Worm (Caenorhabditis elegans): Measurements from ENCODE around the gene F59B10.5.

Gene F59B10.5

DNA sequence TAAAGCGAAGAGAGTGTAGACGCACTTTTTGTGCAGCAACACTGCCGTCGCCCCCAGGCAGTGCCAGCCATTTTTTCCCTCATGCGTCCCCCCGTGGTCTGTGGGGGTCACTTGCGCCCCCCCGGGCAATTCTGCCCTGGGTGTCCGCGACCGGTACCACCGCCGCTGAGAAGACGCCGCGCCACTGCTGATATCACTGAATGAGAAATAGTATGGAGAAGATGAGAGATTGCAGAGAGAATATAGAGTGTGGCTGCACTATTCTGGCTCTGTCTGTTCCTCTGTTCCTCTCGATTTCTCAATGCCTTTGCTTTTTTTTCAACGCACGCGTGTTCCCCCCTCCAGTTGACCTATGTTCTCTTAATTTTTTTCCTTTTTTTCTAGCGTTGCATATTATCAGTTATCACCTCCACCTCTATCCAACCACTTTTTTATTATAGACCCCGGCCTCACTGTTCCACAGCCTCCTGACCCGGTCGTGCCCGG, 4.2 kb upstream of the F59B10.5 start, which contains the start of gene mab-10 (continued):
- no peak for TF ChIP-seq nhr-11 (tag; optimal IDR thresholded peaks at IDR 0.05)
- no peak for TF ChIP-seq ceh-82 (tag; optimal IDR thresholded peaks at IDR 0.05)
- TF ChIP-seq nhr-43 (tag; optimal IDR thresholded peaks at IDR 0.05; ENCODE audit: poor library complexity, severe bottlenecking), result no peak
- TF ChIP-seq lin-15B (tag; optimal IDR thresholded peaks at IDR 0.05), result no peak
- no peak for TF ChIP-seq nhr-76 (tag; optimal IDR thresholded peaks at IDR 0.05)
- no peak for TF ChIP-seq unc-62 (GFP tag; optimal IDR thresholded peaks at IDR 0.05)
- no peak for TF ChIP-seq fos-1 (tag; optimal IDR thresholded peaks at IDR 0.05)
- TF ChIP-seq pqm-1 (tag; optimal IDR thresholded peaks at IDR 0.05), result no peak
- peak; percentile 6 for TF ChIP-seq nhr-25 (tag; optimal IDR thresholded peaks at IDR 0.05)
- no peak for TF ChIP-seq ztf-11 (tag; optimal IDR thresholded peaks at IDR 0.05)
- no peak for TF ChIP-seq nhr-12 (tag; optimal IDR thresholded peaks at IDR 0.05)
- no peak for TF ChIP-seq jun-1 (tag; optimal IDR thresholded peaks at IDR 0.05)
- TF ChIP-seq snpc-4 (tag; optimal IDR thresholded peaks at IDR 0.05), result no peak
- TF ChIP-seq nhr-28 (tag; optimal IDR thresholded peaks at IDR 0.05), result no peak
- no peak for TF ChIP-seq elt-1 (tag; optimal IDR thresholded peaks at IDR 0.05)
- no peak for TF ChIP-seq daf-12 (tag; optimal IDR thresholded peaks at IDR 0.05)
- TF ChIP-seq sea-2 (GFP tag; optimal IDR thresholded peaks at IDR 0.05), result no peak
- no peak for TF ChIP-seq ceh-9 (tag; optimal IDR thresholded peaks at IDR 0.05)
- no peak for TF ChIP-seq ZK546.5 (tag; optimal IDR thresholded peaks at IDR 0.05)
- no peak for TF ChIP-seq skn-1 (tag; optimal IDR thresholded peaks at IDR 0.05)

DNA sequence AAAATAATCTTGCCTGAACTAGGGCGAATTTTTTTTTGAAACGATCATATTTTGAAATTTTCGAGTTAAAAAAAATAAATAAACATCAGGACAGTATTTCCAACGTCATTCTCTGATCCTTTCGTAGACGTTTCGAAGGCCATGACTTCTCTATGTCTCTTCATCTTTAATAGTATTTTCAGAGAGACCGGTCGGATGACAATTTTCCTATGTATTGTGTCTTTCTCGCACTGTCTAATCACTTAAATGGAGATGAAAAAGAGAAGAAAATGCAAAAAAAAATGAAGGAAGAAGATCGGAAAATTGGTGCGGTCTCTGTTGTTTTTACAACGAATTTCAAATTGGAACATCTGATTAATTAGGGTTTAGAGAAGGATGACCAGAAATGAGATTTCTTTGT, 1.7 kb upstream of the F59B10.5 start:
- no peak for TF ChIP-seq jun-1 (tag; optimal IDR thresholded peaks at IDR 0.05)
- TF ChIP-seq nhr-23 (tag; optimal IDR thresholded peaks at IDR 0.05), result peak; percentile 4
- TF ChIP-seq mdl-1 (tag; optimal IDR thresholded peaks at IDR 0.05), result no peak
- TF ChIP-seq nhr-43 (tag; optimal IDR thresholded peaks at IDR 0.05; ENCODE audit: poor library complexity, severe bottlenecking), result no peak
- peak; percentile 28 for TF ChIP-seq nhr-25 (tag; optimal IDR thresholded peaks at IDR 0.05)

DNA sequence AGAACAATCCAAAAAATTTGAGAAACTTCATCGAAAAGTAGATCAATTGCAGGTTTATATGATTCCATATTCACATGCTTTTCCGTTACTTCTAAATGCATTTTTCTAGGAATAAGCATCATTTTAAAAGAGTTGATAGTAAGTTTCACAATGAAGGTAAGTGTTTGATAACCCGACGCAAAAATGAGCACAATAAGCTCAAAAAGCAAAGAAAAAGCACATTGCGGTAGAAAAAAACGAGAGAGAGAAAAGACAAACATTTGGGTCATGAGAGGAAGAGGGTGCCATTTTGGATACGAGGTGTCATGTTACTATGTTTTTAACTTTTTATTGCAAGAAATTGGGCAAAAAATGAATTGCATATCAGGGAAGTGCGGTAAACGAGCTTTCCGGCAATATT, 891 bp upstream of the F59B10.5 start, which contains the start of gene F59B10.6:
TSS of gene F59B10.6 (minus strand) at position 101 of the 400 bp plus-strand sequence.
- TF ChIP-seq ama-1 (optimal IDR thresholded peaks at IDR 0.05) (no peak), pqm-1 (tag; optimal IDR thresholded peaks at IDR 0.05) (no peak), nhr-23 (tag; optimal IDR thresholded peaks at IDR 0.05) (no peak), ceh-9 (tag; optimal IDR thresholded peaks at IDR 0.05) (no peak), jun-1 (tag; optimal IDR thresholded peaks at IDR 0.05) (no peak), nhr-28 (tag; optimal IDR thresholded peaks at IDR 0.05) (no peak), nhr-237 (tag; optimal IDR thresholded peaks at IDR 0.05) (no peak), unc-39 (tag; optimal IDR thresholded peaks at IDR 0.05) (no peak), nhr-76 (tag; optimal IDR thresholded peaks at IDR 0.05) (no peak), nhr-43 (tag; optimal IDR thresholded peaks at IDR 0.05; ENCODE audit: poor library complexity, severe bottlenecking) (no peak), aly-2 (tag; optimal IDR thresholded peaks at IDR 0.05) (no peak), nhr-77 (tag; optimal IDR thresholded peaks at IDR 0.05) (no peak), ztf-4 (tag; optimal IDR thresholded peaks at IDR 0.05) (no peak), lsy-12 (tag; optimal IDR thresholded peaks at IDR 0.05) (no peak)

DNA sequence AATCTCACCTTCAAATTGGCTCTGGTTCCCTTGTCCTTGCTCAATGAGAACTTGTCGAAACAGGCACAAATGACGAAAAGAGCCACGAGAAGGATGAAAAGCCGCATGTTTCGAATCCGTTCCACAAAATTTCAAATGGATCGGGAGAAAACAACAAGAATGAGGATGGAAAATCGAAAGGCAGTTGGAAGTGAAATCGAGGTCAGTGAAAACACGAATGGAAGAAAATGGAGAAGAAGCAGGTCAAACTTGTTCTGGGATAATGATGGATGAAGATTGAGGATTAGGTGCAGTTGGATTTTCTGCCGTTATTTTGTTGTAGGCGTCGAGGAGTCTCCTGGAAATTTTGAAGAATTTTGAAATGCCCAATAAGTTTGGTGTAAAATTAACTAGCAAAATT, 452 bp downstream of the F59B10.5 start:
- TF ChIP-seq sea-2 (GFP tag; optimal IDR thresholded peaks at IDR 0.05) (no peak), skn-1 (tag; optimal IDR thresholded peaks at IDR 0.05) (no peak), nhr-23 (tag; optimal IDR thresholded peaks at IDR 0.05) (peak; percentile 55), ceh-9 (tag; optimal IDR thresholded peaks at IDR 0.05) (no peak), pha-4 (tag; optimal IDR thresholded peaks at IDR 0.05) (no peak)

DNA sequence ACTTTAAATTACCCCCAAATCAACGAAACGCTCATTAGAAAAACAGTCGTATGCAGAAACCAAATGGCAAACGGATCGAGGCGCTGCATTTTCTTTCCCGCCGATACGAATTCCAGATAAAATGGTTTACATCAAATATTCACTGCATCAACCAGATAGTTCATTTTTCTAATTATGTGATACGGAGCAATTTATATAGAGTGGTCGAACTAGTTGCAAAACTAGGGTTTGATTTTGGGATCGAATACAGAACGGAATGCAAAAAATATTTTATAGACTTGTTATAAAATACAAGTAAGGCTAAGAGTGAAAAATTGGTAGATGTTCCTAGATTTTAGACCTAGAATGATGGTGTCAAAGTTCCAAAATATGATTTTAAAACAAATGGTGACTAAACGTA, 3.6 kb downstream of the F59B10.5 start:
- no peak for TF ChIP-seq jun-1 (tag; optimal IDR thresholded peaks at IDR 0.05)
- TF ChIP-seq elt-1 (tag; optimal IDR thresholded peaks at IDR 0.05), result no peak
- TF ChIP-seq ZK546.5 (tag; optimal IDR thresholded peaks at IDR 0.05), result no peak
- no peak for TF ChIP-seq unc-39 (tag; optimal IDR thresholded peaks at IDR 0.05)
- TF ChIP-seq nhr-67 (tag; optimal IDR thresholded peaks at IDR 0.05), result no peak
- no peak for TF ChIP-seq elt-3 (tag; optimal IDR thresholded peaks at IDR 0.05)
- no peak for TF ChIP-seq egl-5 (tag; optimal IDR thresholded peaks at IDR 0.05)
- TF ChIP-seq lin-15B (tag; optimal IDR thresholded peaks at IDR 0.05), result no peak
- TF ChIP-seq ama-1 (optimal IDR thresholded peaks at IDR 0.05), result no peak
- TF ChIP-seq ceh-9 (tag; optimal IDR thresholded peaks at IDR 0.05), result no peak
- no peak for TF ChIP-seq elt-2 (tag; optimal IDR thresholded peaks at IDR 0.05)

Data from whole organism, L3 larva.